Fruit fly (Drosophila melanogaster): ENCODE data around the gene CG15465.

CG15465 gene

dm6 chrX:5285835-5286234 is 200.3 kb downstream of the CG15465 start (continued):
- TF ChIP-seq tio (GFP tag; optimal IDR thresholded peaks at IDR 0.05) = no peak
- no peak for TF ChIP-seq CG6683 (GFP tag; optimal IDR thresholded peaks at IDR 0.05)
- TF ChIP-seq bigmax (GFP tag; optimal IDR thresholded peaks at IDR 0.05) = no peak
- TF ChIP-seq Rfx (GFP tag; IDR thresholded peaks at IDR 0.05) = peak; percentile 64
- TF ChIP-seq CG17568 (GFP tag; optimal IDR thresholded peaks at IDR 0.05) = no peak
- peak; percentile 35 for TF ChIP-seq CG9932 (GFP tag; IDR thresholded peaks at IDR 0.05)
- TF ChIP-seq CG3281 (GFP tag; optimal IDR thresholded peaks at IDR 0.05) = peak; percentile 33
- no peak for TF ChIP-seq CG17612 (GFP tag; IDR thresholded peaks at IDR 0.05)
- no peak for TF ChIP-seq ERR (GFP tag; optimal IDR thresholded peaks at IDR 0.05)
- no peak for TF ChIP-seq BEAF-32 (GFP tag; optimal IDR thresholded peaks at IDR 0.05)
- peak; percentile 13 for TF ChIP-seq pnt (GFP tag; optimal IDR thresholded peaks at IDR 0.05)
- TF ChIP-seq bcd (GFP tag; optimal IDR thresholded peaks at IDR 0.05) = peak; percentile 27
- TF ChIP-seq CG2202 (tag; optimal IDR thresholded peaks at IDR 0.05) = no peak
- 0 out of 2 replicates have a peak, but pooled peaks have one; percentile 39 for TF ChIP-seq CG14014 (GFP tag; IDR thresholded peaks at IDR 0.05)
- TF ChIP-seq CG17912 (GFP tag; optimal IDR thresholded peaks at IDR 0.05) = no peak
- 0 out of 2 replicates have a peak, but pooled peaks have one; percentile 30 for TF ChIP-seq H2.0 (GFP tag; IDR thresholded peaks at IDR 0.05)
- no peak for TF ChIP-seq abd-A (tag; optimal IDR thresholded peaks at IDR 0.05)
- TF ChIP-seq zen (tag; optimal IDR thresholded peaks at IDR 0.05) = peak; percentile 84
- TF ChIP-seq sc (optimal IDR thresholded peaks at IDR 0.05) = no peak
- no peak for TF ChIP-seq sc (GFP tag; optimal IDR thresholded peaks at IDR 0.05)
- TF ChIP-seq kay (GFP tag; optimal IDR thresholded peaks at IDR 0.05) = no peak
- TF ChIP-seq CG3995 (GFP tag; optimal IDR thresholded peaks at IDR 0.05) = no peak
- no peak for TF ChIP-seq CG42726 (GFP tag; IDR thresholded peaks at IDR 0.05; ENCODE audit: partially characterized antibody)
- no peak for TF ChIP-seq C15 (GFP tag; IDR thresholded peaks at IDR 0.05)
- TF ChIP-seq Sox102F (GFP tag; optimal IDR thresholded peaks at IDR 0.05) = peak; percentile 49
- no peak for TF ChIP-seq Antp (GFP tag; optimal IDR thresholded peaks at IDR 0.05)
- 0 out of 2 replicates have a peak, but pooled peaks have one; percentile 19 for TF ChIP-seq CG11085 (GFP tag; IDR thresholded peaks at IDR 0.05)
- TF ChIP-seq pho (GFP tag; optimal IDR thresholded peaks at IDR 0.05) = peak; percentile 55
- peak; percentile 38 for TF ChIP-seq CG18764 (GFP tag; optimal IDR thresholded peaks at IDR 0.05)
- no peak for TF ChIP-seq Lim3 (GFP tag; IDR thresholded peaks at IDR 0.05)
- TF ChIP-seq pzg (GFP tag; optimal IDR thresholded peaks at IDR 0.05) = no peak
- TF ChIP-seq lab (GFP tag; optimal IDR thresholded peaks at IDR 0.05) = peak; percentile 79
- peak; percentile 48 for TF ChIP-seq CG4820 (GFP tag; optimal IDR thresholded peaks at IDR 0.05)
- peak; percentile 20 for TF ChIP-seq Myb (GFP tag; optimal IDR thresholded peaks at IDR 0.05)
- TF ChIP-seq CG8388 (GFP tag; optimal IDR thresholded peaks at IDR 0.05) = peak; percentile 4
- peak; percentile 70 for TF ChIP-seq Ada2b (GFP tag; IDR thresholded peaks at IDR 0.05)
- TF ChIP-seq Kr (GFP tag; optimal IDR thresholded peaks at IDR 0.05) = no peak
- TF ChIP-seq H15 (GFP tag; IDR thresholded peaks at IDR 0.05) = no peak
- peak; percentile 9 for TF ChIP-seq CG12219 (GFP tag; optimal IDR thresholded peaks at IDR 0.05)
- no peak for TF ChIP-seq pros (GFP tag; optimal IDR thresholded peaks at IDR 0.05)
- peak; percentile 0 for TF ChIP-seq exex (tag; optimal IDR thresholded peaks at IDR 0.05)
- TF ChIP-seq sima (GFP tag; optimal IDR thresholded peaks at IDR 0.05) = no peak
- peak; percentile 38 for TF ChIP-seq Deaf1 (tag; optimal IDR thresholded peaks at IDR 0.05)
- TF ChIP-seq Opbp (GFP tag; IDR thresholded peaks at IDR 0.05; ENCODE audit: partially characterized antibody) = no peak
- peak; percentile 40; the same call in 1 of the 2 replicates for TF ChIP-seq seq (GFP tag; IDR thresholded peaks at IDR 0.05)
- TF ChIP-seq Taf1 (GFP tag; IDR thresholded peaks at IDR 0.05) = no peak
- peak; percentile 37 for TF ChIP-seq CG17328 (GFP tag; IDR thresholded peaks at IDR 0.05)
- TF ChIP-seq ranshi (GFP tag; IDR thresholded peaks at IDR 0.05) = peak; percentile 30; the same call in 1 of the 2 replicates
- TF ChIP-seq Dfd (GFP tag; optimal IDR thresholded peaks at IDR 0.05) = no peak
- no peak for TF ChIP-seq p53 (GFP tag; optimal IDR thresholded peaks at IDR 0.05)
- peak; percentile 16 for TF ChIP-seq CG8944 (GFP tag; optimal IDR thresholded peaks at IDR 0.05)
- TF ChIP-seq Sin3A (optimal IDR thresholded peaks at IDR 0.05) = no peak
